Worm (Caenorhabditis elegans) whole organism, L2 larva: ENCODE results near the gene E02C12.11.

Experiments used
- C34F6.9 ChIP-seq: fragments of 150-350 bp; optimal IDR thresholded peaks from 2 replicates; lab custom pipeline; 2014; ENCODE audit warnings: missing biosample characterization, missing genetic modification characterization
- F13H6.1 ChIP-seq: sonication (generic microtip); optimal IDR thresholded peaks from 2 replicates; lab custom pipeline; 2016; ENCODE audit warnings: missing genetic modification characterization, missing compliant biosample characterization
- R02D3.7 ChIP-seq: fragments of 150-350 bp; optimal IDR thresholded peaks from 2 replicates; lab custom pipeline; 2014; ENCODE audit warnings: missing biosample characterization, missing genetic modification characterization
- Y55F3AM.14 ChIP-seq: fragments of 200-800 bp; sonication (Bioruptor generic); optimal IDR thresholded peaks from 2 replicates; lab custom pipeline; 2018; ENCODE audit warnings: mild to moderate bottlenecking, missing genetic modification characterization, missing compliant biosample characterization
- alr-1 ChIP-seq: fragments of 150-350 bp; optimal IDR thresholded peaks from 2 replicates; lab custom pipeline; 2014; ENCODE audit warnings: missing biosample characterization, missing genetic modification characterization
- aly-2 ChIP-seq: fragments of 150-350 bp; optimal IDR thresholded peaks from 2 replicates; lab custom pipeline; 2014; ENCODE audit warnings: missing biosample characterization, missing genetic modification characterization
- ama-1 ChIP-seq: fragments of 150-350 bp; optimal IDR thresholded peaks from 2 replicates; lab custom pipeline; 2018; ENCODE audit warnings: inconsistent platforms
- blmp-1 ChIP-seq: sonication (generic microtip); optimal IDR thresholded peaks from 2 replicates; lab custom pipeline; 2017; ENCODE audit warnings: missing genetic modification characterization, mild to moderate bottlenecking, missing compliant biosample characterization, antibody characterized with exemption, moderate library complexity; ENCODE audit not compliant: insufficient read depth
- ceh-16 ChIP-seq: fragments of 150-350 bp; optimal IDR thresholded peaks from 2 replicates; lab custom pipeline; 2014; ENCODE audit warnings: missing biosample characterization, missing genetic modification characterization
- crh-2 ChIP-seq: sonication (generic microtip); optimal IDR thresholded peaks from 2 replicates; lab custom pipeline; 2017; ENCODE audit warnings: missing biosample characterization, missing genetic modification characterization
- dmd-4 ChIP-seq: sonication (generic microtip); optimal IDR thresholded peaks from 2 replicates; lab custom pipeline; 2017; ENCODE audit warnings: missing biosample characterization, missing genetic modification characterization
- egl-27 ChIP-seq: sonication (generic microtip); optimal IDR thresholded peaks from 3 replicates; lab custom pipeline; 2017; ENCODE audit warnings: missing biosample characterization, missing genetic modification reagents, missing genetic modification characterization
- elt-1 ChIP-seq: fragments of 150-350 bp; optimal IDR thresholded peaks from 2 replicates; lab custom pipeline; 2014; ENCODE audit warnings: missing biosample characterization, missing genetic modification characterization
- fos-1 ChIP-seq: fragments of 150-350 bp; optimal IDR thresholded peaks from 2 replicates; lab custom pipeline; 2014; ENCODE audit warnings: missing biosample characterization, missing genetic modification characterization
- lin-11 ChIP-seq: fragments of 150-350 bp; sonication (generic microtip); optimal IDR thresholded peaks from 2 replicates; lab custom pipeline; 2014; ENCODE audit warnings: missing biosample characterization, missing genetic modification characterization, inconsistent platforms, mixed read lengths
- lsy-2 ChIP-seq, 2 experiments: fragments of 150-350 bp in 1 of 2; sonication (generic microtip) in 1 of 2; optimal IDR thresholded peaks; 2 replicates each; lab custom pipeline; 2014 to 2017; ENCODE audit warnings: missing biosample characterization in 2 of 2, missing genetic modification characterization in 2 of 2
- mab-5 ChIP-seq: fragments of 150-350 bp; optimal IDR thresholded peaks from 2 replicates; lab custom pipeline; 2014; ENCODE audit warnings: missing biosample characterization, missing genetic modification characterization
- mbf-1 ChIP-seq: sonication (generic microtip); optimal IDR thresholded peaks from 2 replicates; lab custom pipeline; 2017; ENCODE audit warnings: missing biosample characterization, missing genetic modification characterization
- nhr-12 ChIP-seq: fragments of 150-350 bp; optimal IDR thresholded peaks from 2 replicates; lab custom pipeline; 2014; ENCODE audit warnings: missing biosample characterization, missing genetic modification characterization
- nhr-129 ChIP-seq: fragments of 150-350 bp; optimal IDR thresholded peaks from 2 replicates; lab custom pipeline; 2014; ENCODE audit warnings: missing biosample characterization, missing genetic modification characterization
- nhr-21 ChIP-seq: fragments of 150-350 bp; optimal IDR thresholded peaks from 2 replicates; lab custom pipeline; 2014; ENCODE audit warnings: missing biosample characterization, missing genetic modification characterization
- nhr-23 ChIP-seq: fragments of 150-350 bp; optimal IDR thresholded peaks from 2 replicates; lab custom pipeline; 2014; ENCODE audit warnings: missing biosample characterization, missing genetic modification reagents, missing genetic modification characterization
- nhr-237 ChIP-seq: fragments of 150-350 bp; optimal IDR thresholded peaks from 2 replicates; lab custom pipeline; 2014; ENCODE audit warnings: missing biosample characterization, missing genetic modification characterization
- nhr-25 ChIP-seq: fragments of 150-350 bp; sonication (generic microtip); optimal IDR thresholded peaks from 3 replicates; lab custom pipeline; 2014; ENCODE audit warnings: missing biosample characterization, missing genetic modification characterization
- nhr-77 ChIP-seq: fragments of 150-350 bp; optimal IDR thresholded peaks from 2 replicates; lab custom pipeline; 2014; ENCODE audit warnings: missing biosample characterization, missing genetic modification characterization
- sma-3 ChIP-seq: sonication (generic microtip); optimal IDR thresholded peaks from 2 replicates; lab custom pipeline; 2016; ENCODE audit warnings: missing genetic modification reagents, missing genetic modification characterization, missing compliant biosample characterization
- sma-9 ChIP-seq, 2 experiments: fragments of 150-350 bp in 1 of 2; sonication (generic microtip) in 1 of 2; optimal IDR thresholded peaks; 2 replicates each; lab custom pipeline; 2014 to 2016; ENCODE audit warnings: missing genetic modification characterization in 2 of 2, mild to moderate bottlenecking in 1 of 2, missing biosample characterization in 1 of 2, missing compliant biosample characterization in 1 of 2, missing genetic modification reagents in 1 of 2, moderate library complexity in 1 of 2
- snpc-4 ChIP-seq: fragments of 150-350 bp; optimal IDR thresholded peaks from 2 replicates; lab custom pipeline; 2014; ENCODE audit warnings: missing biosample characterization, missing genetic modification characterization
- unc-39 ChIP-seq: fragments of 150-350 bp; optimal IDR thresholded peaks from 2 replicates; lab custom pipeline; 2014; ENCODE audit warnings: missing biosample characterization, missing genetic modification characterization
- zag-1 ChIP-seq: fragments of 150-350 bp; optimal IDR thresholded peaks from 2 replicates; lab custom pipeline; 2014; ENCODE audit warnings: missing biosample characterization, missing genetic modification characterization
- ztf-1 ChIP-seq: fragments of 200-800 bp; sonication (Bioruptor generic); conservative IDR thresholded peaks from 2 replicates; pipeline ENCODE4 v1.3.6; 2022; ENCODE audit warnings: missing genetic modification characterization, missing compliant biosample characterization
- ztf-4 ChIP-seq: fragments of 150-350 bp; optimal IDR thresholded peaks from 2 replicates; lab custom pipeline; 2014; ENCODE audit warnings: missing biosample characterization, missing genetic modification characterization

E02C12.11 gene

DNA sequence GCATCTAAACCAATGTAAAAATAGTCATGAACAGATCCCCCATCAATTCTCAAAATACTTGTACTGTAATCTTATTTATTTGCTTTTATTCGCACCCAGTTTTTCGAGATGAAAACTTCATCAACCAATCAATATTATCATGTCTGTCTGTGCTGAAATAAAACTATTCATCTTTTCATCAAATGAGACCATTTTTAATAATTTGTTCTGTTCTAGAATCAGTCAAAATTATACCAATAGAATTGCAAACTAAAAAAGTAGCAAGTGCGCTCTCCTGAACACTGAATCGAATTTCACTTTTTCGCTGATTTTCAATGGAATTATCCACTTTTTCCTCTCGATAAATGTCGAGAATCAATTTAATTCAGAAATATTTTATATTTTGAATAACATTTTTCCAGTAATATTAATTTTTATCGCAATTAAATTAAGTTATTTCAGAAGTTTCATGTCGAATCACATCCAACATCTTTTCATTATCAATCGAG, 20.2 kb upstream of the E02C12.11 start, which contains the start of gene trpp-4:
TSS of gene trpp-4 (plus strand) at position 442 of the 488 bp plus-strand sequence.
- TF ChIP-seq nhr-23 (tag; lab: Kevin White, UChicago) (no peak), lsy-2 (tag; optimal IDR thresholded peaks at IDR 0.05; lab: Kevin White, UChicago) (no peak), C34F6.9 (tag; lab: Kevin White, UChicago) (peak; percentile 12), blmp-1 (tag; lab: Kevin White, UChicago) (peak; percentile 63)

DNA sequence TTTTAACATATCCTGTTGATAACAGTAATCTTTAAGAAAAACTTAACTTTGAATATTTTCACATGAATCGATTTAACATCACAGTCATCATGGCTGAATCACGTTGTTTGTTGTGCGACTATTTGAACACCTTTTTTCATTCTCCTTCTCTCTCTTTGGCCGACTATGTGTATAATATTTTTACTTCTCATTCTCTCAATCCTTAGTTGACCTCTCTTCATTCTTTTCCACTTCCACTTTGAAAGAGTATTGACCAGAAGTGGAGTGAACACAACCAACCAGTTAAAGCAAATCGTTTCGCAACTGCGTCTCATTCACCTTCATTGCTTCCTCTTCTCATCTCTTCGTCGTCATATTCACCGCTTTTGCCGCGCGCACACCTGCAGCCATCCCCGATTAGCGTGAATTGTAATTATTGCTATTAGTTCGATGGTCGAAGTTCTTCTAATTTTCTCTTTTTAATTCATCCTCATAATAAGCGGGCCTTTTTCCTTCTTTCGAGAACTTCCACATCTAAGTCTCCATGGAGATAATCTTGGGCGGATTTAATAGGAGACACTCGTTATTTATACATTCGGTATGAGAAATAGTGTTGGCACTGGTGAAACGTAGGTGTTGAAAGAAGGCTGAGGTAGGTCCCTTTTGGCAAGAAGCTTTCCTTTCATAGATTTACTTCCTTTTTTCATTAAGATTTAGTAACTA, 15.4 kb upstream of the E02C12.11 start:
- TF ChIP-seq nhr-25 (tag; lab: Kevin White, UChicago) (peak; percentile 35), snpc-4 (tag; lab: Kevin White, UChicago) (no peak), nhr-129 (tag; lab: Kevin White, UChicago) (no peak)

DNA sequence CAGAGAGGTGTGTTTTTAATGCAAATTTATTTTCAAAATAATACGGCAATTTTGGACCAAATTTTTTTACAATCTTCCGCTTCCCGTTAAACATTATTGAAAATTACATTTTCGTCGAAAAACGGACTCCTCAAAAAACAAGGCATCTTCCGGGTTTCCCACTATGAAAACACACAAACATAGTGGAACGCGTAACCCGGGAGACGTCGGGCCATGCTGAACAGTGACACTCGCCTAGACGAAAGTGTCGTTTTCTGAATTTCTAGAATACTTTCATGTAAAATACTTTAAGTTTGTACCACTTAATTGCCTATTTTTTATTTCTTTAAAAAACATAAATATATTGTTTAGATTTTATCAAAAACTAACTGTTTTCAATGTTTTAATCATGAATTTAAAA, 12.3 kb upstream of the E02C12.11 start:
- TF ChIP-seq snpc-4 (tag; lab: Kevin White, UChicago) (peak; percentile 95), nhr-23 (tag; lab: Kevin White, UChicago) (no peak)

DNA sequence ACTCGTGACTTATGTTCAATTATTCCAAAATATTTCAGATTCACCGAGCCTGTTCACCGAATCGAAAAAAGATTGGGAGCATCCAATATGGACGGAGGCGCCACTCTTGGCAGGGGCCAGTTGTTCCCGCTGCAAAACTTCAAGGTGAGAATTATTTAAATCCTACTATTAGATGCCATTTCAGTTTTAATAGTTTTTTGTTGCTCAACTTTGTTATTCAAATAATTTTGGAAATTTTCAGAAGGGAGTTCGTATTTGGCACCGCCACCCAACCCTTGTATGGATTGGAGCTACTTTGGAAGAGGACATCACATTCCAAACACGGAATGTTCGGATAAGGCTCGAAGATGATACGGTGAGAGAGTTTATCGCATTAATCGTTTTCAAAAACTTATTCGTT, 6.4 kb upstream of the E02C12.11 start, which contains the start of gene hum-2:
TSS of gene hum-2 (plus strand) at position 33 of the 400 bp plus-strand sequence.
- no peak for TF ChIP-seq nhr-25 (tag; lab: Kevin White, UChicago)
- TF ChIP-seq aly-2 = no peak
- TF ChIP-seq ceh-16 (tag; lab: Kevin White, UChicago) = no peak
- no peak for TF ChIP-seq blmp-1 (tag; lab: Kevin White, UChicago)
- no peak for TF ChIP-seq nhr-237 (tag; lab: Kevin White, UChicago)
- no peak for TF ChIP-seq nhr-12
- no peak for TF ChIP-seq sma-9 (GFP tag; optimal IDR thresholded peaks at IDR 0.05; lab: Kevin White, UChicago)
- no peak for TF ChIP-seq sma-9 (tag; optimal IDR thresholded peaks at IDR 0.05; lab: Kevin White, UChicago)
- no peak for TF ChIP-seq C34F6.9 (tag; lab: Kevin White, UChicago)
- no peak for TF ChIP-seq mab-5 (tag; lab: Kevin White, UChicago)
- no peak for TF ChIP-seq sma-3 (GFP tag; lab: Kevin White, UChicago)
- no peak for TF ChIP-seq R02D3.7 (tag; lab: Kevin White, UChicago)
- TF ChIP-seq ztf-1 (GFP tag; lab: Robert Waterston, UW) = no peak
- TF ChIP-seq dmd-4 = no peak
- no peak for TF ChIP-seq lin-11 (tag; lab: Kevin White, UChicago)
- no peak for TF ChIP-seq elt-1

DNA sequence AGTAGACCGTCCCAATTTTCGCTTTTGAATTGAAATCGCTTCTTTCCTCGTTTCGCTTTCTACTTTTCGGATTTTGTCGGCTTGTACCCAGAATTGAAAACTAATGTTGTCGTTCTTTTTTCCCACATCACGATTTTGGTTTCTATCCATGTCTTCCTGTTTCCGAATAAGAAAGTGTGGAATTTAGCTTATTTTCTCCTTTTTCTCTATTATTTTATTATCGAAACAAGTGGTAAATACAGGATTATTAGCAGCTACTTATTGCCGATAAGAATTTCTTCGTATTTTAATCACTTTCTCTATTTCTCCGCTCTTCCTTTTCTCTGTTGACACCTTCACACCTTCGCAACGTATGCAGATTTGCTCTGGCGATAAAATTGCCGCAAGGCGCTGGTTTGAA, 5.2 kb upstream of the E02C12.11 start:
- TF ChIP-seq alr-1 = no peak
- no peak for TF ChIP-seq nhr-77
- TF ChIP-seq dmd-4 = no peak
- TF ChIP-seq blmp-1 (tag; lab: Kevin White, UChicago) = no peak
- TF ChIP-seq zag-1 (tag; lab: Kevin White, UChicago) = no peak
- TF ChIP-seq fos-1 (tag; lab: Kevin White, UChicago) = no peak
- TF ChIP-seq crh-2 = no peak
- TF ChIP-seq unc-39 (tag; lab: Kevin White, UChicago) = no peak
- no peak for TF ChIP-seq nhr-25 (tag; lab: Kevin White, UChicago)
- no peak for TF ChIP-seq nhr-12
- no peak for TF ChIP-seq ama-1 (lab: Kevin White, UChicago)
- no peak for TF ChIP-seq egl-27
- no peak for TF ChIP-seq mbf-1 (tag; lab: Kevin White, UChicago)
- TF ChIP-seq nhr-21 (tag; lab: Kevin White, UChicago) = no peak
- TF ChIP-seq ztf-4 (tag; lab: Kevin White, UChicago) = no peak
- no peak for TF ChIP-seq F13H6.1 (tag; lab: Kevin White, UChicago)
- no peak for TF ChIP-seq elt-1
- TF ChIP-seq Y55F3AM.14 (GFP tag; lab: Kevin White, UChicago) = no peak
